Worm (Caenorhabditis elegans) whole organism, L1 larva: Measurements from ENCODE around the gene aqp-12.

Source experiments
- aly-2 ChIP-seq: fragments of 150-350 bp; optimal IDR thresholded peaks from 2 replicates; lab custom pipeline; 2014; ENCODE audit warnings: missing biosample characterization, missing genetic modification characterization
- dpl-1 ChIP-seq, 3 experiments: fragments of 150-350 bp in 2 of 3; sonication (generic microtip) in 1 of 3; optimal IDR thresholded peaks; 2 replicates each; lab custom pipeline; 2014 to 2017; ENCODE audit warnings: missing biosample characterization in 3 of 3, missing genetic modification characterization in 3 of 3, missing genetic modification reagents in 3 of 3
- elt-2 ChIP-seq: sonication (generic microtip); optimal IDR thresholded peaks from 2 replicates; lab custom pipeline; 2016; ENCODE audit warnings: missing genetic modification characterization, mild to moderate bottlenecking, inconsistent platforms, missing compliant biosample characterization, missing genetic modification reagents
- lin-14 ChIP-seq: fragments of 200-800 bp; sonication (Bioruptor generic); optimal IDR thresholded peaks from 2 replicates; lab custom pipeline; 2018; ENCODE audit warnings: mild to moderate bottlenecking, missing genetic modification characterization, moderate library complexity, missing compliant biosample characterization
- mab-9 ChIP-seq: fragments of 200-800 bp; sonication (Bioruptor generic); IDR thresholded peaks from 2 replicates; pipeline ENCODE4 v1.3.6; 2022; ENCODE audit warnings: missing genetic modification reagents, missing genetic modification characterization, missing compliant biosample characterization
- nhr-237 ChIP-seq: fragments of 150-350 bp; optimal IDR thresholded peaks from 2 replicates; lab custom pipeline; 2014; ENCODE audit warnings: missing biosample characterization, missing genetic modification characterization
- unc-62 ChIP-seq: fragments of 150-350 bp; optimal IDR thresholded peaks from 2 replicates; lab custom pipeline; 2014; ENCODE audit warnings: missing biosample characterization, missing genetic modification reagents, missing genetic modification characterization
- zag-1 ChIP-seq: fragments of 150-350 bp; optimal IDR thresholded peaks from 2 replicates; lab custom pipeline; 2014; ENCODE audit warnings: missing biosample characterization, missing genetic modification characterization
- zip-4 ChIP-seq: fragments of 200-800 bp; sonication (Bioruptor generic); optimal IDR thresholded peaks from 2 replicates; lab custom pipeline; 2018; ENCODE audit warnings: mild to moderate bottlenecking, missing genetic modification characterization, moderate library complexity, missing compliant biosample characterization

- TF ChIP-seq elt-2 (tag; lab: Kevin White, UChicago), result no peak
- no peak for TF ChIP-seq zip-4 (GFP tag; lab: Kevin White, UChicago)
- no peak for TF ChIP-seq aly-2 (tag; lab: Kevin White, UChicago)
- no peak for TF ChIP-seq lin-14 (GFP tag; lab: Kevin White, UChicago)
- TF ChIP-seq unc-62 (GFP tag; lab: Kevin White, UChicago), result no peak
- no peak for TF ChIP-seq mab-9
- TF ChIP-seq nhr-237, result no peak
- TF ChIP-seq zag-1, result no peak
- peak in 2 of 3 experiments; percentile 2 to 13 for TF ChIP-seq dpl-1 (GFP tag; optimal IDR thresholded peaks at IDR 0.05; lab: Kevin White, UChicago)
Measured at ce11 chrII:12162997-12163396, 40.0 kb upstream of the aqp-12 start.
